Fruit fly (Drosophila melanogaster) whole organism, embryonic: Measurements from ENCODE around the gene CG16965.

Experiments used
- Asciz ChIP-seq: fragments of 200-800 bp; sonication (Bioruptor generic); optimal IDR thresholded peaks from 2 replicates; lab custom pipeline; 2017; ENCODE audit warnings: missing biosample characterization, mild to moderate bottlenecking, missing genetic modification characterization, missing genetic modification reagents
- Atf-2 ChIP-seq: fragments of 200-800 bp; sonication (Bioruptor generic); optimal IDR thresholded peaks from 2 replicates; lab custom pipeline; 2016; ENCODE audit warnings: missing biosample characterization, missing genetic modification characterization
- BtbVII ChIP-seq: fragments of 200-800 bp; sonication (Bioruptor generic); optimal IDR thresholded peaks from 3 replicates; lab custom pipeline; 2017; ENCODE audit warnings: missing biosample characterization, mild to moderate bottlenecking, missing genetic modification characterization
- CG10543 ChIP-seq: fragments of 200-800 bp; sonication (Bioruptor generic); optimal IDR thresholded peaks from 3 replicates; lab custom pipeline; 2017; ENCODE audit warnings: missing biosample characterization, mild to moderate bottlenecking, missing genetic modification characterization, moderate library complexity
- CG15011 ChIP-seq: fragments of 200-800 bp; sonication (Bioruptor generic); optimal IDR thresholded peaks from 3 replicates; lab custom pipeline; 2018; ENCODE audit warnings: missing biosample characterization, mild to moderate bottlenecking, missing genetic modification characterization
- CG1529 ChIP-seq: fragments of 200-800 bp; sonication (Bioruptor generic); optimal IDR thresholded peaks from 3 replicates; lab custom pipeline; 2018; ENCODE audit warnings: missing biosample characterization, missing genetic modification characterization
- CG15601 ChIP-seq: fragments of 200-800 bp; sonication (Bioruptor generic); optimal IDR thresholded peaks from 3 replicates; lab custom pipeline; 2019; ENCODE audit warnings: missing biosample characterization, mild to moderate bottlenecking, missing genetic modification characterization, moderate library complexity
- CG17385 ChIP-seq: fragments of 200-800 bp; sonication (Bioruptor generic); optimal IDR thresholded peaks from 3 replicates; lab custom pipeline; 2018; ENCODE audit warnings: missing biosample characterization, mild to moderate bottlenecking, missing genetic modification characterization
- CG17568 ChIP-seq: fragments of 200-800 bp; sonication (Bioruptor generic); optimal IDR thresholded peaks from 2 replicates; lab custom pipeline; 2018; ENCODE audit warnings: missing biosample characterization, mild to moderate bottlenecking, missing genetic modification characterization, moderate library complexity
- CG17802 ChIP-seq: fragments of 200-800 bp; sonication (Bioruptor generic); optimal IDR thresholded peaks from 2 replicates; lab custom pipeline; 2018; ENCODE audit warnings: missing biosample characterization, mild to moderate bottlenecking, missing genetic modification characterization, moderate library complexity
- CG2712 ChIP-seq: fragments of 200-800 bp; optimal IDR thresholded peaks from 3 replicates; lab custom pipeline; 2019; ENCODE audit warnings: missing biosample characterization, mild to moderate bottlenecking, missing genetic modification characterization, moderate library complexity
- CG33557 ChIP-seq: fragments of 200-800 bp; sonication (Bioruptor generic); optimal IDR thresholded peaks from 2 replicates; lab custom pipeline; 2019; ENCODE audit warnings: missing biosample characterization, mild to moderate bottlenecking, missing genetic modification characterization, moderate library complexity
- CG42726 ChIP-seq: fragments of 200-800 bp; sonication (Bioruptor generic); IDR thresholded peaks from 2 replicates; pipeline ENCODE4 v1.3.6; 2022; ENCODE audit warnings: missing biosample characterization, missing genetic modification characterization; ENCODE audit not compliant: partially characterized antibody
- CG4707 ChIP-seq: fragments of 200-800 bp; sonication (Bioruptor generic); optimal IDR thresholded peaks from 2 replicates; lab custom pipeline; 2018; ENCODE audit warnings: missing biosample characterization, mild to moderate bottlenecking, missing genetic modification characterization, moderate library complexity
- CG6683 ChIP-seq: fragments of 200-800 bp; sonication (Bioruptor generic); optimal IDR thresholded peaks from 2 replicates; lab custom pipeline; 2017; ENCODE audit warnings: missing biosample characterization, mild to moderate bottlenecking, missing genetic modification characterization, missing genetic modification reagents
- CG8290 ChIP-seq, 3 experiments: fragments of 200-800 bp; sonication (Bioruptor generic); optimal IDR thresholded peaks; 2 replicates each; lab custom pipeline; 2016 to 2019; ENCODE audit warnings: missing biosample characterization in 3 of 3, missing genetic modification characterization in 3 of 3, mild to moderate bottlenecking in 2 of 3, moderate library complexity in 1 of 3
- D ChIP-seq, 2 experiments: fragments of 200-800 bp in 1 of 2; fragments of >200 bp in 1 of 2; sonication (Bioruptor generic) in 1 of 2; optimal IDR thresholded peaks; 2 replicates in 1 of 2; 3 replicates in 1 of 2; lab custom pipeline; 2017; ENCODE audit warnings: mild to moderate bottlenecking in 1 of 2, missing biosample characterization in 1 of 2, missing genetic modification characterization in 1 of 2, missing genetic modification reagents in 1 of 2
- Deaf1 ChIP-seq: fragments of 200-800 bp; optimal IDR thresholded peaks from 3 replicates; lab custom pipeline; 2019; ENCODE audit warnings: missing biosample characterization, mild to moderate bottlenecking, missing genetic modification characterization, moderate library complexity
- Elba2 ChIP-seq: fragments of 200-800 bp; sonication (Bioruptor generic); optimal IDR thresholded peaks from 3 replicates; lab custom pipeline; 2016; ENCODE audit warnings: missing biosample characterization, missing genetic modification characterization
- HHEX ChIP-seq: fragments of 200-800 bp; sonication (Bioruptor generic); optimal IDR thresholded peaks from 3 replicates; lab custom pipeline; 2017; ENCODE audit warnings: missing biosample characterization, mild to moderate bottlenecking, missing genetic modification characterization, missing genetic modification reagents
- HLHmδ ChIP-seq: fragments of 200-800 bp; sonication (Bioruptor generic); optimal IDR thresholded peaks from 2 replicates; lab custom pipeline; 2018; ENCODE audit warnings: missing biosample characterization, mild to moderate bottlenecking, missing genetic modification characterization, moderate library complexity
- Hey ChIP-seq: fragments of 200-800 bp; sonication (Bioruptor generic); optimal IDR thresholded peaks from 3 replicates; lab custom pipeline; 2018; ENCODE audit warnings: missing biosample characterization, mild to moderate bottlenecking, missing genetic modification characterization
- Hr51 ChIP-seq, 2 experiments: fragments of 200-800 bp; sonication (Bioruptor generic); optimal IDR thresholded peaks; 2 replicates in 1 of 2; 3 replicates in 1 of 2; lab custom pipeline; 2016 to 2018; ENCODE audit warnings: missing biosample characterization in 2 of 2, missing genetic modification characterization in 2 of 2, mild to moderate bottlenecking in 1 of 2, moderate library complexity in 1 of 2
- MTF-1 ChIP-seq: fragments of 200-800 bp; sonication (Bioruptor generic); optimal IDR thresholded peaks from 2 replicates; lab custom pipeline; 2018; ENCODE audit warnings: missing biosample characterization, mild to moderate bottlenecking, missing genetic modification characterization, borderline replicate concordance
- Side ChIP-seq: fragments of 200-800 bp; sonication (Bioruptor generic); optimal IDR thresholded peaks from 2 replicates; lab custom pipeline; 2016; ENCODE audit warnings: missing biosample characterization, missing genetic modification characterization
- Stat92E ChIP-seq, 3 experiments: fragments of >200 bp in 2 of 3; fragments of 200-800 bp in 1 of 3; sonication (Bioruptor generic) in 1 of 3; optimal IDR thresholded peaks; 2 replicates each; lab custom pipeline; 2017 to 2019; ENCODE audit warnings: missing biosample characterization in 3 of 3, missing genetic modification characterization in 3 of 3, mild to moderate bottlenecking in 1 of 3, moderate library complexity in 1 of 3
- Vsx1 ChIP-seq: fragments of 200-800 bp; sonication (Bioruptor generic); optimal IDR thresholded peaks from 2 replicates; lab custom pipeline; 2017; ENCODE audit warnings: missing biosample characterization, mild to moderate bottlenecking, missing genetic modification characterization, missing genetic modification reagents
- gcm ChIP-seq: fragments of 200-800 bp; sonication (Bioruptor generic); optimal IDR thresholded peaks from 2 replicates; lab custom pipeline; 2019; ENCODE audit warnings: missing biosample characterization, mild to moderate bottlenecking, missing genetic modification characterization, moderate library complexity
- gsb-n ChIP-seq: fragments of 200-800 bp; sonication (Bioruptor generic); optimal IDR thresholded peaks from 3 replicates; lab custom pipeline; 2018; ENCODE audit warnings: missing biosample characterization, mild to moderate bottlenecking, missing genetic modification characterization
- kay ChIP-seq: fragments of 200-800 bp; sonication (Bioruptor generic); optimal IDR thresholded peaks from 2 replicates; lab custom pipeline; 2016; ENCODE audit warnings: missing biosample characterization, missing genetic modification characterization
- lbe ChIP-seq: fragments of 200-800 bp; sonication (Bioruptor generic); optimal IDR thresholded peaks from 2 replicates; lab custom pipeline; 2016; ENCODE audit warnings: missing biosample characterization, mild to moderate bottlenecking, missing genetic modification characterization
- nom ChIP-seq: fragments of 200-800 bp; sonication (Bioruptor generic); optimal IDR thresholded peaks from 2 replicates; lab custom pipeline; 2017; ENCODE audit warnings: missing biosample characterization, missing genetic modification characterization, mild to moderate bottlenecking, moderate library complexity, missing genetic modification reagents
- oc ChIP-seq: fragments of 200-800 bp; sonication (Bioruptor generic); optimal IDR thresholded peaks from 2 replicates; lab custom pipeline; 2018; ENCODE audit warnings: missing biosample characterization, mild to moderate bottlenecking, missing genetic modification characterization, moderate library complexity
- onecut ChIP-seq: fragments of 200-800 bp; sonication (Bioruptor generic); IDR thresholded peaks from 2 replicates; pipeline ENCODE4 v1.3.6; 2022; ENCODE audit warnings: missing biosample characterization, missing genetic modification characterization
- pb ChIP-seq: fragments of 200-800 bp; sonication (Bioruptor generic); optimal IDR thresholded peaks from 3 replicates; lab custom pipeline; 2016; ENCODE audit warnings: missing biosample characterization, missing genetic modification characterization
- pros ChIP-seq: fragments of 200-800 bp; sonication (Bioruptor generic); optimal IDR thresholded peaks from 3 replicates; lab custom pipeline; 2019; ENCODE audit warnings: missing biosample characterization, mild to moderate bottlenecking, missing genetic modification characterization, moderate library complexity
- pzg ChIP-seq: fragments of 200-800 bp; sonication (Bioruptor generic); optimal IDR thresholded peaks from 3 replicates; lab custom pipeline; 2018; ENCODE audit warnings: missing biosample characterization, mild to moderate bottlenecking, missing genetic modification characterization, moderate library complexity
- salm ChIP-seq: fragments of 200-800 bp; sonication (Bioruptor generic); optimal IDR thresholded peaks from 2 replicates; lab custom pipeline; 2018; ENCODE audit warnings: missing biosample characterization, mild to moderate bottlenecking, missing genetic modification characterization
- sob ChIP-seq: fragments of 200-800 bp; sonication (Bioruptor generic); IDR thresholded peaks from 2 replicates; pipeline ENCODE4 v1.3.6; 2022; ENCODE audit warnings: missing biosample characterization, missing genetic modification characterization
- sqz ChIP-seq: fragments of 200-800 bp; sonication (Bioruptor generic); optimal IDR thresholded peaks from 3 replicates; lab custom pipeline; 2018; ENCODE audit warnings: missing biosample characterization, mild to moderate bottlenecking, missing genetic modification characterization
- trem ChIP-seq: fragments of 200-800 bp; optimal IDR thresholded peaks from 3 replicates; lab custom pipeline; 2019; ENCODE audit warnings: missing biosample characterization, mild to moderate bottlenecking, missing genetic modification characterization, moderate library complexity
- twi ChIP-seq: fragments of 200-800 bp; optimal IDR thresholded peaks from 2 replicates; lab custom pipeline; 2019; ENCODE audit warnings: missing biosample characterization, mild to moderate bottlenecking, missing genetic modification characterization, moderate library complexity
- vfl ChIP-seq: fragments of 200-800 bp; sonication (Bioruptor generic); optimal IDR thresholded peaks from 2 replicates; lab custom pipeline; 2016; ENCODE audit warnings: missing biosample characterization, missing genetic modification characterization
- vnd ChIP-seq: fragments of 200-800 bp; sonication (Bioruptor generic); IDR thresholded peaks from 3 replicates; pipeline ENCODE4 v1.3.6; 2022; ENCODE audit warnings: missing biosample characterization, missing genetic modification characterization; ENCODE audit not compliant: partially characterized antibody
- zen ChIP-seq: fragments of 200-800 bp; sonication (Bioruptor generic); optimal IDR thresholded peaks from 3 replicates; lab custom pipeline; 2018; ENCODE audit warnings: missing biosample characterization, mild to moderate bottlenecking, missing genetic modification characterization, moderate library complexity

CG16965 gene

DNA sequence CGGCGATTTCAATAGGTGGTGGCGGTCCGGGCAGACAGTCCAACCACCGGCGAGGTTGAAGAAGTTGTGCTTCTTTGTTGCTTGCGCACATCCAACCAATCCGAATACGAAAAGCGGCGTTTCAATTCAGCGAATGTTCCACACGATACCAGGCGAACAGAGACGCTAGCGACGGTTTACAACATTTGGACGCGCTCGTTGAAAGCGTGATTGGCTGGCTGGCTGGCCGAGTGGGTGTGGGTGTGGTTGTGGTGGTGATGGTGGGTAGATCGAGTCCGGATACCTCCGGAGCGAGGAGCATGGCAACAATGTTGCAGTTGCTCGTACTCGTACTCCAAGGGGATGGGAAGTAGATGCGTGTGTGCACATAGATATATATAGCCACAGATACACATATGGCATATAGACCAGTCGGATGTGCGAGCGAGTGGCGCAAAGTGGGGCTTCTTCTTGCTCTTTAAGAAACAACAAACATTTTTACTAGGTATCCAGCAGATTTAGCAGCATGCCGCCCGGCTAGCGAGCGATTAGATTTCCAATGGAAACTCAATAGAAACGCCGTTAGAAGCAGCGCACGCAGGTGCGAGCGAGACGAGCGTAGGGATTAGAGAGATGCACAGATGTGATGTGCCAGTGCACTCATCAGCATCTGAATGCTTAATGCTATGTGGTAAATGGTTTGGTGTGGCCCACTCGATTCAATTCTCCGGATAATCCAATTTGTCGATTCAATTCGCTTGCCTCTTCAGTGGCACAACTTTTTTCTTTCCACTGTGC, 28.9 kb downstream of the CG16965 start (continued):
- TF ChIP-seq vnd (GFP tag; lab: Robert Waterston, UW) (no peak), Side (GFP tag; lab: Kevin White, UChicago) (peak; percentile 56), CG33557 (GFP tag; lab: Kevin White, UChicago) (peak; percentile 40), Vsx1 (peak; percentile 43), oc (tag; lab: Kevin White, UChicago) (peak; percentile 99), HLHmδ (peak; percentile 68), HHEX (GFP tag; lab: Kevin White, UChicago) (no peak), twi (tag; lab: Kevin White, UChicago) (peak; percentile 86), Deaf1 (peak; percentile 79), trem (tag; lab: Kevin White, UChicago) (peak; percentile 15), gsb-n (tag; lab: Kevin White, UChicago) (peak; percentile 63), vfl (no peak), D (optimal IDR thresholded peaks at IDR 0.05; lab: Kevin White, UChicago) (peak; percentile 91), D (GFP tag; optimal IDR thresholded peaks at IDR 0.05; lab: Kevin White, UChicago) (peak; percentile 8), CG17568 (GFP tag; lab: Kevin White, UChicago) (peak; percentile 51), CG17385 (GFP tag; lab: Kevin White, UChicago) (peak; percentile 96), lbe (GFP tag; lab: Kevin White, UChicago) (peak; percentile 47), CG15011 (GFP tag; lab: Kevin White, UChicago) (peak; percentile 16), Elba2 (GFP tag; lab: Kevin White, UChicago) (peak; percentile 100), zen (tag; lab: Kevin White, UChicago) (no peak), CG15601 (tag; lab: Kevin White, UChicago) (peak; percentile 100), sob (GFP tag; lab: Robert Waterston, UW) (no peak), sqz (GFP tag; lab: Kevin White, UChicago) (peak; percentile 50), nom (GFP tag; lab: Kevin White, UChicago) (peak; percentile 65), CG42726 (no peak), kay (GFP tag; lab: Kevin White, UChicago) (peak; percentile 20), pb (GFP tag; lab: Kevin White, UChicago) (peak; percentile 18), CG2712 (peak; percentile 2), Hr51 (GFP tag; optimal IDR thresholded peaks at IDR 0.05; lab: Kevin White, UChicago) (peak in 1 of 2 experiments; percentile 44), onecut (peak; percentile 63), Stat92E (GFP tag; optimal IDR thresholded peaks at IDR 0.05; lab: Kevin White, UChicago) (peak in 1 of 3 experiments; percentile 13), CG6683 (GFP tag; lab: Kevin White, UChicago) (peak; percentile 26), CG8290 (GFP tag; optimal IDR thresholded peaks at IDR 0.05; lab: Kevin White, UChicago) (no peak), CG8290 (tag; optimal IDR thresholded peaks at IDR 0.05; lab: Kevin White, UChicago) (peak; percentile 20 to 77), CG10543 (GFP tag; lab: Kevin White, UChicago) (peak; percentile 96), CG4707 (GFP tag; lab: Kevin White, UChicago) (peak; percentile 91), gcm (GFP tag; lab: Kevin White, UChicago) (no peak), pzg (GFP tag; lab: Kevin White, UChicago) (peak; percentile 5), CG17802 (peak; percentile 15), pros (GFP tag; lab: Kevin White, UChicago) (peak; percentile 99), CG1529 (GFP tag; lab: Kevin White, UChicago) (peak; percentile 23), Atf-2 (no peak), MTF-1 (peak; percentile 58), Hey (peak; percentile 34), Asciz (peak; percentile 12), salm (tag; lab: Kevin White, UChicago) (peak; percentile 12), BtbVII (GFP tag; lab: Kevin White, UChicago) (peak; percentile 11)
